Worm (Caenorhabditis elegans) whole organism, young adult: ENCODE data around the gene T07A5.1.

Experiments
- akir-1 ChIP-seq: fragments of 200-800 bp; sonication (Bioruptor generic); optimal IDR thresholded peaks from 2 replicates; lab custom pipeline; 2018; ENCODE audit warnings: mild to moderate bottlenecking, missing genetic modification characterization, moderate library complexity, missing compliant biosample characterization
- atf-7 ChIP-seq: sonication (generic microtip); optimal IDR thresholded peaks from 2 replicates; lab custom pipeline; 2017; ENCODE audit warnings: mild to moderate bottlenecking, missing genetic modification characterization, missing compliant biosample characterization
- die-1 ChIP-seq: sonication (generic microtip); optimal IDR thresholded peaks from 2 replicates; lab custom pipeline; 2016; ENCODE audit warnings: missing genotype, mild to moderate bottlenecking, missing genetic modification characterization, missing compliant biosample characterization
- madf-6 ChIP-seq: fragments of 200-800 bp; sonication (Bioruptor generic); IDR thresholded peaks from 2 replicates; pipeline ENCODE4 v1.3.6; 2022; ENCODE audit warnings: missing genetic modification reagents, missing genetic modification characterization, missing compliant biosample characterization
- mes-4 ChIP-seq: sonication (generic microtip); optimal IDR thresholded peaks from 2 replicates; lab custom pipeline; 2016; ENCODE audit warnings: missing genotype, missing genetic modification characterization, missing compliant biosample characterization

DNA sequence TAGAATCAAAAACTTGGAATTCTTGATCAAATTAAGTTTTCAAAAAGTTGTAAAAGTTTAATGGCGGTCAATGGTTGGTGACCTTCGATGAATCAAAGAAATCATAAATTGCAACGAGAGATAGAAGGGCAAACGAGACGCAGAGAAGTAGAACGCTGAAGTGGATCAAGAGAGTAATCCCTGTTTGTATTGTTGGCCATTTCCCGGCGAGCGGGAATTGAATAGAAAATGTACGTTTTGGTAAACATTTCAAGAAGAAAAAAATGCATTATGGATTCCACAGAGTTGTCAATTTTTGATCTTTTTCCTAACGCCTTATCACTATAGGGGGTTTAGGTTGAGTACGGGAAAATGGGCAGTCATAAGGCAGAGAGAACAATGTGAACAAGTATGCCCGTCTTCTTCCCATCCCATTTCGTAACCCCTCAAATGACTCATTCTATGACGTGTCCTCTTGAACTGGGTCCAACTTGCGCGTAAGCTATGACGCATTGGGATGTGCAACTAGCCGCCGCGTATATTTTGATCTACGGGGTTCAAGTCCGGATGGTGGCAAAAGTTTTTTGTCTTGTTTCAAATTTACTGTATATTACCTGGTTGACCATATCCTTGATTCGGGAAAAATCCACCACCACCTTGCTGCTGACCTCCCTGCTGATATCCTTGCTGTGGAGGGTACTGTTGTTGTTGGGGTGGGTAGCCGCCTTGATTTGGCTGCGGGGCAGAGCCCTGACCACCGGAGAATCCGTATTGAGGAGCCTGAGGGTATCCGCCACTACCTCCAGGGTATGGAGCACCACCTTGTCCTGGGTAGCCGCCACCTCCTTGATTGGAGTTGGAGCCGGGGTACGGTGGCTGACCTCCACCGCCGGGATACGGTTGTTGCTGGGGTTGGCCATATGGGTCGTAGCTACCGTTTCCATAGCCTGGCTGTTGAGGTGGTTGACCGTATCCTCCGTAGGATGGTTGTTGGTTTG is 22.9 kb upstream of the T07A5.1 start:
- TF ChIP-seq atf-7 (tag; lab: Kevin White, UChicago) (no peak), die-1 (no peak), madf-6 (GFP tag; lab: Robert Waterston, UW) (peak; percentile 43), akir-1 (no peak), mes-4 (tag; lab: Kevin White, UChicago) (no peak)
